Fruit fly (Drosophila melanogaster): ENCODE results near the gene Edg84A.

Edg84A gene

dm6 chr3R:6667245-6667644 lies 17.0 kb upstream of the Edg84A start (continued):
- TF ChIP-seq kah (GFP tag; optimal IDR thresholded peaks at IDR 0.05) (no peak), odd (GFP tag; optimal IDR thresholded peaks at IDR 0.05) (peak; percentile 74), CG15479 (GFP tag; optimal IDR thresholded peaks at IDR 0.05) (peak; percentile 95), Med (GFP tag) (peak; percentile 77), Pdp1 (GFP tag; optimal IDR thresholded peaks at IDR 0.05) (peak in 1 of 2 experiments; percentile 38), CG4707 (GFP tag; optimal IDR thresholded peaks at IDR 0.05) (peak; percentile 26), twi (tag; optimal IDR thresholded peaks at IDR 0.05) (peak; percentile 46), CG32532 (GFP tag; IDR thresholded peaks at IDR 0.05) (no peak), CG1529 (GFP tag; optimal IDR thresholded peaks at IDR 0.05) (peak; percentile 35), D19B (GFP tag; optimal IDR thresholded peaks at IDR 0.05) (no peak), CG10979 (tag; optimal IDR thresholded peaks at IDR 0.05) (peak; percentile 40), CG15601 (tag; optimal IDR thresholded peaks at IDR 0.05) (peak; percentile 39), gcm (GFP tag; optimal IDR thresholded peaks at IDR 0.05) (peak; percentile 34), CG34376 (GFP tag; optimal IDR thresholded peaks at IDR 0.05) (no peak), kni (GFP tag; optimal IDR thresholded peaks at IDR 0.05) (peak; percentile 7), CG17829 (tag; optimal IDR thresholded peaks at IDR 0.05) (peak; percentile 13), pnt (GFP tag; optimal IDR thresholded peaks at IDR 0.05) (no peak), zen (tag; optimal IDR thresholded peaks at IDR 0.05) (peak; percentile 78), CG8388 (GFP tag; optimal IDR thresholded peaks at IDR 0.05) (peak; percentile 7), MESR4 (GFP tag; optimal IDR thresholded peaks at IDR 0.05) (no peak), toy (GFP tag; IDR thresholded peaks at IDR 0.05) (no peak), B-H2 (GFP tag; optimal IDR thresholded peaks at IDR 0.05) (no peak), maf-S (GFP tag; optimal IDR thresholded peaks at IDR 0.05) (no peak), jing (GFP tag; optimal IDR thresholded peaks at IDR 0.05) (peak; percentile 42), Trl (optimal IDR thresholded peaks at IDR 0.05) (no peak), Trl (GFP tag; optimal IDR thresholded peaks at IDR 0.05) (peak; percentile 20), CG1233 (GFP tag; optimal IDR thresholded peaks at IDR 0.05) (peak; percentile 59), nom (GFP tag; optimal IDR thresholded peaks at IDR 0.05) (no peak), CG18599 (GFP tag; optimal IDR thresholded peaks at IDR 0.05) (no peak), Mes4 (GFP tag; optimal IDR thresholded peaks at IDR 0.05) (no peak), chif (GFP tag; optimal IDR thresholded peaks at IDR 0.05) (peak; percentile 26 to 55), CG15514 (GFP tag; optimal IDR thresholded peaks at IDR 0.05) (no peak), corto (GFP tag; optimal IDR thresholded peaks at IDR 0.05) (no peak), sd (tag; optimal IDR thresholded peaks at IDR 0.05) (peak; percentile 40), CG3407 (GFP tag; optimal IDR thresholded peaks at IDR 0.05) (peak; percentile 48), CG13424 (tag; optimal IDR thresholded peaks at IDR 0.05) (peak; percentile 19), bab2 (GFP tag; optimal IDR thresholded peaks at IDR 0.05) (peak; percentile 4), Fer3 (tag; optimal IDR thresholded peaks at IDR 0.05) (no peak), sens (GFP tag) (peak; percentile 85), salm (tag; optimal IDR thresholded peaks at IDR 0.05) (peak; percentile 53), Bdp1 (GFP tag; optimal IDR thresholded peaks at IDR 0.05) (no peak), CG17568 (GFP tag; optimal IDR thresholded peaks at IDR 0.05) (peak; percentile 70), so (GFP tag; IDR thresholded peaks at IDR 0.05) (no peak), CoRest (tag; optimal IDR thresholded peaks at IDR 0.05) (peak; percentile 35), Awh (GFP tag; IDR thresholded peaks at IDR 0.05) (0 out of 2 replicates have a peak, but pooled peaks have one; percentile 6), CG7271 (tag; optimal IDR thresholded peaks at IDR 0.05) (peak; percentile 76), Fer2 (tag; optimal IDR thresholded peaks at IDR 0.05) (no peak), Gug (GFP tag; IDR thresholded peaks at IDR 0.05) (no peak), da (GFP tag; optimal IDR thresholded peaks at IDR 0.05) (peak; percentile 46), lov (optimal IDR thresholded peaks at IDR 0.05) (no peak), lov (GFP tag; IDR thresholded peaks at IDR 0.05) (peak; percentile 73; the same call in 1 of the 3 replicates)

Measured in whole organism, embryonic.